Worm (Caenorhabditis elegans) whole organism, L3 larva: ENCODE measurements around the gene W04B5.5.
A peak's percentile ranks its signal among the peaks of the same experiment; 100 is the strongest.

Experiments used
- ceh-28 ChIP-seq: fragments of 150-350 bp; optimal IDR thresholded peaks from 2 replicates; lab custom pipeline; 2014; ENCODE audit warnings: missing biosample characterization, missing genetic modification reagents, missing genetic modification characterization
- elt-2 ChIP-seq: sonication (generic microtip); optimal IDR thresholded peaks from 2 replicates; lab custom pipeline; 2016; ENCODE audit warnings: missing genetic modification reagents, mild to moderate bottlenecking, missing genetic modification characterization, missing compliant biosample characterization
- lin-39 ChIP-seq: fragments of 150-350 bp; optimal IDR thresholded peaks from 2 replicates; lab custom pipeline; 2018; ENCODE audit warnings: missing biosample characterization, missing genetic modification reagents, missing genetic modification characterization
- nhr-11 ChIP-seq: fragments of 150-350 bp; optimal IDR thresholded peaks from 2 replicates; lab custom pipeline; 2014; ENCODE audit warnings: missing biosample characterization, missing genetic modification characterization
- nhr-23 ChIP-seq: fragments of 150-350 bp; optimal IDR thresholded peaks from 2 replicates; lab custom pipeline; 2014; ENCODE audit warnings: missing biosample characterization, missing genetic modification reagents, missing genetic modification characterization
- nhr-237 ChIP-seq: fragments of 150-350 bp; optimal IDR thresholded peaks from 2 replicates; lab custom pipeline; 2014; ENCODE audit warnings: missing biosample characterization, missing genetic modification characterization
- nhr-25 ChIP-seq: sonication (generic microtip); optimal IDR thresholded peaks from 2 replicates; lab custom pipeline; 2017; ENCODE audit warnings: missing biosample characterization, missing genetic modification characterization
- nhr-76 ChIP-seq: fragments of 150-350 bp; sonication (generic microtip); optimal IDR thresholded peaks from 5 replicates; lab custom pipeline; 2014; ENCODE audit warnings: missing biosample characterization, missing genetic modification characterization
- pha-4 ChIP-seq: fragments of 150-350 bp; optimal IDR thresholded peaks from 2 replicates; lab custom pipeline; 2014; ENCODE audit warnings: missing biosample characterization, missing genetic modification reagents, missing genetic modification characterization
- tbx-2 ChIP-seq: sonication (generic microtip); optimal IDR thresholded peaks from 2 replicates; lab custom pipeline; 2016; ENCODE audit warnings: mild to moderate bottlenecking, missing genetic modification characterization, missing compliant biosample characterization
- ztf-11 ChIP-seq: fragments of 150-350 bp; optimal IDR thresholded peaks from 2 replicates; lab custom pipeline; 2014; ENCODE audit warnings: missing biosample characterization, missing genetic modification characterization

DNA sequence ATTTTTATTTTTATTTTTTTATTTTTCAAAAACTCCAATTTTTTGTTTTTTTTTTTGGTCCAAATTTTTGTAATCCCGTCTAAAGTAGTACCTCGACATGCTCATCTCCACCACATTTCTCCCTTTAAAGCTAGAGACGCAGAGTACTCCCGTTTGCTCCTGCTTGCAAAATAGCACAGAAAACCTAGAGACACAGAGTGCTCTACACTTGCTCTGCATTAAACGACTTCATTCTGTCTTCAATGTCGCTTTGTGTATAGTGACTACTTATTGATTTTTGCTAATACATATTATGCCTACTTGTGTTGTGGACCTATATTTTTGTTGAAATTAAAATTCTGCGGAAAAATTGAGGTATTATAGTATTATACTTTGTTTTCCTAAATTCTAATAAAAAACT is 8.1 kb upstream of the W04B5.5 start, which contains the start of gene W04B5.8:
- TF ChIP-seq nhr-237 = no peak
- TF ChIP-seq nhr-23 (tag; lab: Kevin White, UChicago) = no peak
- no peak for TF ChIP-seq nhr-11 (tag; lab: Kevin White, UChicago)
- TF ChIP-seq ceh-28 (tag; lab: Kevin White, UChicago) = peak; percentile 5
- no peak for TF ChIP-seq ztf-11
- no peak for TF ChIP-seq nhr-76
- no peak for TF ChIP-seq pha-4 (tag; lab: Kevin White, UChicago)
- no peak for TF ChIP-seq tbx-2
- no peak for TF ChIP-seq lin-39
- no peak for TF ChIP-seq elt-2 (tag; lab: Kevin White, UChicago)
- no peak for TF ChIP-seq nhr-25
